Worm (Caenorhabditis elegans) whole organism, L1 larva: ENCODE data around the gene oma-2.

Experiments
- lin-15B ChIP-seq: fragments of 150-350 bp; sonication (generic microtip); optimal IDR thresholded peaks from 3 replicates; lab custom pipeline; 2014; ENCODE audit warnings: missing biosample characterization, missing genetic modification characterization
- mep-1 ChIP-seq: fragments of 150-350 bp; optimal IDR thresholded peaks from 2 replicates; lab custom pipeline; 2014; ENCODE audit warnings: missing biosample characterization, missing genetic modification characterization

DNA sequence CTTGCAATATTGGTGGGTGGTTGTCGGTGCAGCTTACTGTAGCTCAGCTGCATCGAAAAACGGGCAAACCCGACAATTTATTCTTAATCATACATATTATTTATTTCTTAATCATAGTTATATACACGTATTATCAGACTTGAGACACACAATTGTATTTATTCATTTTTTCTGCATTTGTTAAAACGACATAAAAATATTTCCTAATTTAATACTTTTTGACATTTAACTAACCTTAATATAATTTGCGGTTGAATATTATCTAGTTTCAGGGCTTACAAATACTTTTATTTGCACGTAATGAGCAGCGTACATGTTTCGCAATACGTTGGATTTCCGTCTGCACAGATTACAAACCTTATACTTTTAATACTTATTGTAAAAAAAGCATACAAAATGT, 29.1 kb downstream of the oma-2 start, which contains the start of gene str-138:
- TF ChIP-seq lin-15B (tag; lab: Kevin White, UChicago) (no peak), mep-1 (no peak)
